Worm (Caenorhabditis elegans) whole organism, young adult: ENCODE results near the gene srbc-21.
A peak's percentile ranks its signal among the peaks of the same experiment; 100 is the strongest.

Experiments used
- B0336.3 ChIP-seq: fragments of 200-800 bp; sonication (Bioruptor generic); IDR thresholded peaks from 2 replicates; pipeline ENCODE4 v1.3.6; 2022; ENCODE audit warnings: missing genetic modification characterization, missing compliant biosample characterization
- C06A6.2 ChIP-seq: fragments of 200-800 bp; sonication (Bioruptor generic); conservative IDR thresholded peaks from 2 replicates; pipeline ENCODE4 v1.3.6; 2022; ENCODE audit warnings: missing genetic modification characterization, missing compliant biosample characterization
- D2030.7 ChIP-seq: fragments of 200-800 bp; sonication (Bioruptor generic); IDR thresholded peaks from 2 replicates; pipeline ENCODE4 v1.3.6; 2022; ENCODE audit warnings: missing genetic modification reagents, missing genetic modification characterization, missing compliant biosample characterization
- F22D6.2 ChIP-seq: sonication (generic microtip); optimal IDR thresholded peaks from 2 replicates; lab custom pipeline; 2016; ENCODE audit warnings: mild to moderate bottlenecking, missing genetic modification characterization, missing compliant biosample characterization
- F23B12.7 ChIP-seq: sonication (generic microtip); optimal IDR thresholded peaks from 2 replicates; lab custom pipeline; 2017; ENCODE audit warnings: missing genetic modification characterization, mild to moderate bottlenecking, missing compliant biosample characterization, antibody characterized with exemption, moderate library complexity; ENCODE audit not compliant: insufficient read depth
- F33H1.4 ChIP-seq: fragments of 200-800 bp; sonication (Bioruptor generic); IDR thresholded peaks from 2 replicates; pipeline ENCODE4 v1.3.6; 2022; ENCODE audit warnings: missing genetic modification reagents, missing genetic modification characterization, missing compliant biosample characterization
- F37B4.10 ChIP-seq: fragments of 200-800 bp; sonication (Bioruptor generic); IDR thresholded peaks from 2 replicates; pipeline ENCODE4 v1.3.6; 2022; ENCODE audit warnings: missing genetic modification characterization, missing compliant biosample characterization
- F39B2.1 ChIP-seq: fragments of 200-800 bp; sonication (Bioruptor generic); IDR thresholded peaks from 2 replicates; pipeline ENCODE4 v1.3.6; 2022; ENCODE audit warnings: missing genetic modification reagents, missing genetic modification characterization, missing compliant biosample characterization
- F57A8.1 ChIP-seq: fragments of 200-800 bp; sonication (Bioruptor generic); optimal IDR thresholded peaks from 2 replicates; lab custom pipeline; 2018; ENCODE audit warnings: mild to moderate bottlenecking, missing genetic modification characterization, moderate library complexity, missing compliant biosample characterization
- K11D2.4 ChIP-seq: fragments of 200-800 bp; sonication (Bioruptor generic); IDR thresholded peaks from 2 replicates; pipeline ENCODE4 v1.3.6; 2022; ENCODE audit warnings: missing genetic modification reagents, missing genetic modification characterization, missing compliant biosample characterization
- Y95B8A.8 ChIP-seq: fragments of 200-800 bp; sonication (Bioruptor generic); IDR thresholded peaks from 2 replicates; pipeline ENCODE4 v1.3.6; 2022; ENCODE audit warnings: missing genetic modification reagents, missing genetic modification characterization, missing compliant biosample characterization
- ZK185.1 ChIP-seq: sonication (generic microtip); optimal IDR thresholded peaks from 2 replicates; lab custom pipeline; 2016; ENCODE audit warnings: mild to moderate bottlenecking, missing genetic modification characterization, missing compliant biosample characterization; ENCODE audit not compliant: poor library complexity, severe bottlenecking
- akir-1 ChIP-seq: fragments of 200-800 bp; sonication (Bioruptor generic); optimal IDR thresholded peaks from 2 replicates; lab custom pipeline; 2018; ENCODE audit warnings: mild to moderate bottlenecking, missing genetic modification characterization, moderate library complexity, missing compliant biosample characterization
- aptf-2 ChIP-seq: fragments of 200-800 bp; sonication (Bioruptor generic); conservative IDR thresholded peaks from 2 replicates; pipeline ENCODE4 v1.3.6; 2022; ENCODE audit warnings: missing genetic modification reagents, missing genetic modification characterization, missing compliant biosample characterization
- bed-1 ChIP-seq: fragments of 200-800 bp; sonication (Bioruptor generic); IDR thresholded peaks from 2 replicates; pipeline ENCODE4 v1.3.6; 2022; ENCODE audit warnings: missing genetic modification reagents, missing genetic modification characterization, missing compliant biosample characterization
- bed-2 ChIP-seq: fragments of 200-800 bp; sonication (Bioruptor generic); IDR thresholded peaks from 2 replicates; pipeline ENCODE4 v1.3.6; 2022; ENCODE audit warnings: missing genetic modification reagents, missing genetic modification characterization, missing compliant biosample characterization
- cebp-2 ChIP-seq: fragments of 200-800 bp; sonication (Bioruptor generic); IDR thresholded peaks from 2 replicates; pipeline ENCODE4 v1.3.6; 2022; ENCODE audit warnings: missing genetic modification characterization, missing compliant biosample characterization
- ceh-27 ChIP-seq: fragments of 200-800 bp; sonication (Bioruptor generic); optimal IDR thresholded peaks from 2 replicates; lab custom pipeline; 2018; ENCODE audit warnings: mild to moderate bottlenecking, missing genetic modification characterization, moderate library complexity, missing compliant biosample characterization
- ceh-91 ChIP-seq: fragments of 200-800 bp; sonication (Bioruptor generic); IDR thresholded peaks from 2 replicates; pipeline ENCODE4 v1.3.6; 2022; ENCODE audit warnings: missing genetic modification reagents, missing genetic modification characterization, missing compliant biosample characterization
- chd-7 ChIP-seq: sonication (generic microtip); optimal IDR thresholded peaks from 2 replicates; lab custom pipeline; 2016; ENCODE audit warnings: mild to moderate bottlenecking, missing genetic modification characterization, moderate library complexity, missing compliant biosample characterization
- die-1 ChIP-seq: sonication (generic microtip); optimal IDR thresholded peaks from 2 replicates; lab custom pipeline; 2016; ENCODE audit warnings: missing genotype, mild to moderate bottlenecking, missing genetic modification characterization, missing compliant biosample characterization
- dox-1 ChIP-seq: fragments of 200-800 bp; sonication (Bioruptor generic); IDR thresholded peaks from 2 replicates; pipeline ENCODE4 v1.3.6; 2022; ENCODE audit warnings: missing genetic modification reagents, missing genetic modification characterization, missing compliant biosample characterization
- dpl-1 ChIP-seq: fragments of 150-350 bp; optimal IDR thresholded peaks from 2 replicates; lab custom pipeline; 2014; ENCODE audit warnings: missing biosample characterization, missing genetic modification reagents, missing genetic modification characterization
- hmg-20 ChIP-seq: fragments of 200-800 bp; sonication (Bioruptor generic); IDR thresholded peaks from 2 replicates; pipeline ENCODE4 v1.3.6; 2022; ENCODE audit warnings: missing genetic modification reagents, missing genetic modification characterization, missing compliant biosample characterization
- lin-35 ChIP-seq, 3 experiments: fragments of 150-350 bp in 2 of 3; sonication (generic microtip) in 1 of 3; optimal IDR thresholded peaks; 2 replicates each; lab custom pipeline; 2014 to 2018; ENCODE audit warnings: missing biosample characterization in 3 of 3, missing genetic modification characterization in 3 of 3, missing genetic modification reagents in 3 of 3
- lin-54 ChIP-seq: fragments of 200-800 bp; sonication (Bioruptor generic); optimal IDR thresholded peaks from 2 replicates; lab custom pipeline; 2018; ENCODE audit warnings: mild to moderate bottlenecking, missing genetic modification characterization, missing compliant biosample characterization
- lsy-27 ChIP-seq: sonication (generic microtip); optimal IDR thresholded peaks from 2 replicates; lab custom pipeline; 2017; ENCODE audit warnings: missing genetic modification characterization, mild to moderate bottlenecking, missing compliant biosample characterization, antibody characterized with exemption, missing genotype, borderline replicate concordance; ENCODE audit not compliant: insufficient read depth
- madf-3 ChIP-seq: fragments of 200-800 bp; sonication (Bioruptor generic); IDR thresholded peaks from 2 replicates; pipeline ENCODE4 v1.3.6; 2022; ENCODE audit warnings: missing genetic modification reagents, missing genetic modification characterization, missing compliant biosample characterization
- madf-6 ChIP-seq: fragments of 200-800 bp; sonication (Bioruptor generic); IDR thresholded peaks from 2 replicates; pipeline ENCODE4 v1.3.6; 2022; ENCODE audit warnings: missing genetic modification reagents, missing genetic modification characterization, missing compliant biosample characterization
- madf-8 ChIP-seq: fragments of 200-800 bp; sonication (Bioruptor generic); conservative IDR thresholded peaks from 2 replicates; pipeline ENCODE4 v1.3.6; 2022; ENCODE audit warnings: missing genetic modification reagents, missing genetic modification characterization, missing compliant biosample characterization
- mel-28 ChIP-seq: sonication (generic microtip); optimal IDR thresholded peaks from 2 replicates; lab custom pipeline; 2016; ENCODE audit warnings: borderline replicate concordance, mild to moderate bottlenecking, missing genetic modification characterization, missing compliant biosample characterization
- nhr-27 ChIP-seq: fragments of 200-800 bp; sonication (Bioruptor generic); optimal IDR thresholded peaks from 2 replicates; lab custom pipeline; 2018; ENCODE audit warnings: mild to moderate bottlenecking, missing genetic modification characterization, moderate library complexity, missing compliant biosample characterization
- nhr-80 ChIP-seq: sonication (generic microtip); optimal IDR thresholded peaks from 2 replicates; lab custom pipeline; 2016; ENCODE audit warnings: missing genetic modification characterization, missing compliant biosample characterization
- nhr-90 ChIP-seq: sonication (generic microtip); optimal IDR thresholded peaks from 2 replicates; lab custom pipeline; 2016; ENCODE audit warnings: missing genotype, mild to moderate bottlenecking, missing genetic modification characterization, missing compliant biosample characterization
- pbrm-1 ChIP-seq: fragments of 200-800 bp; sonication (Bioruptor generic); IDR thresholded peaks from 2 replicates; pipeline ENCODE4 v1.3.6; 2022; ENCODE audit warnings: missing genetic modification reagents, missing genetic modification characterization, missing compliant biosample characterization
- pha-4 ChIP-seq: fragments of 150-350 bp; sonication (generic microtip); optimal IDR thresholded peaks from 2 replicates; lab custom pipeline; 2014; ENCODE audit warnings: missing biosample characterization, missing genetic modification reagents, missing genetic modification characterization
- rcor-1 ChIP-seq: fragments of 200-800 bp; sonication (Bioruptor generic); IDR thresholded peaks from 2 replicates; pipeline ENCODE4 v1.3.6; 2022; ENCODE audit warnings: missing genetic modification reagents, missing genetic modification characterization, missing compliant biosample characterization
- rec-8 ChIP-seq, 2 experiments: sonication (generic microtip); optimal IDR thresholded peaks; 2 replicates each; lab custom pipeline; 2016; ENCODE audit warnings: mild to moderate bottlenecking in 2 of 2, missing genetic modification characterization in 2 of 2, missing genetic modification reagents in 2 of 2, missing genotype in 2 of 2, missing biosample characterization in 1 of 2, missing compliant biosample characterization in 1 of 2, moderate library complexity in 1 of 2
- repo-1 ChIP-seq: sonication (generic microtip); optimal IDR thresholded peaks from 2 replicates; lab custom pipeline; 2017; ENCODE audit warnings: mild to moderate bottlenecking, missing genetic modification characterization, missing compliant biosample characterization
- snpc-3.4 ChIP-seq: sonication (generic microtip); optimal IDR thresholded peaks from 2 replicates; lab custom pipeline; 2017; ENCODE audit warnings: missing genetic modification characterization, mild to moderate bottlenecking, missing compliant biosample characterization, antibody characterized with exemption, moderate library complexity, missing genotype, missing genetic modification reagents
- snpc-4 ChIP-seq, 5 experiments: fragments of 150-350 bp in 1 of 5; sonication (generic microtip) in 4 of 5; optimal IDR thresholded peaks; 2 replicates each; lab custom pipeline; 2014 to 2018; ENCODE audit warnings: missing genetic modification characterization in 5 of 5, missing biosample characterization in 3 of 5, antibody characterized with exemption in 2 of 5, mild to moderate bottlenecking in 2 of 5, missing compliant biosample characterization in 2 of 5, missing genotype in 2 of 5, moderate library complexity in 2 of 5, missing genetic modification reagents in 1 of 5
- tlf-1 ChIP-seq: fragments of 200-800 bp; sonication (Bioruptor generic); optimal IDR thresholded peaks from 2 replicates; lab custom pipeline; 2018; ENCODE audit warnings: mild to moderate bottlenecking, missing genetic modification characterization, missing compliant biosample characterization
- unc-130 ChIP-seq: sonication (generic microtip); optimal IDR thresholded peaks from 2 replicates; lab custom pipeline; 2016; ENCODE audit warnings: missing genetic modification reagents, missing genetic modification characterization, missing compliant biosample characterization
- xnd-1 ChIP-seq: sonication (generic microtip); optimal IDR thresholded peaks from 2 replicates; lab custom pipeline; 2016; ENCODE audit warnings: missing genotype, missing genetic modification reagents, missing genetic modification characterization, missing compliant biosample characterization
- ztf-18 ChIP-seq: sonication (generic microtip); optimal IDR thresholded peaks from 2 replicates; lab custom pipeline; 2016; ENCODE audit warnings: missing genotype, mild to moderate bottlenecking, missing genetic modification characterization, missing compliant biosample characterization
- ztf-28 ChIP-seq: fragments of 200-800 bp; sonication (Bioruptor generic); IDR thresholded peaks from 2 replicates; pipeline ENCODE4 v1.3.6; 2022; ENCODE audit warnings: missing genetic modification reagents, missing genetic modification characterization, missing compliant biosample characterization

The srbc-21 gene

ce11 chrV:2126996-2127585, 28.2 kb upstream of the srbc-21 start, which contains the start of gene ldp-1 (continued):
- TF ChIP-seq lin-35 (GFP tag; optimal IDR thresholded peaks at IDR 0.05; lab: Kevin White, UChicago) (peak; percentile 10 to 81 (median 34)), lin-54 (GFP tag; lab: Kevin White, UChicago) (peak; percentile 79), snpc-4 (GFP tag; optimal IDR thresholded peaks at IDR 0.05; lab: Kevin White, UChicago) (no peak), snpc-4 (tag; optimal IDR thresholded peaks at IDR 0.05; lab: Kevin White, UChicago) (peak in 3 of 4 experiments; percentile 16 to 28 (median 26)), F37B4.10 (GFP tag; lab: Robert Waterston, UW) (no peak), ztf-28 (GFP tag; lab: Robert Waterston, UW) (no peak), F23B12.7 (tag; lab: Kevin White, UChicago) (no peak), pbrm-1 (GFP tag; lab: Robert Waterston, UW) (0 out of 2 replicates have a peak, but pooled peaks have one; percentile 32), madf-8 (GFP tag; lab: Robert Waterston, UW) (peak; percentile 16; the same call in 1 of the 2 replicates), F57A8.1 (GFP tag; lab: Kevin White, UChicago) (no peak), die-1 (tag; lab: Kevin White, UChicago) (no peak), Y95B8A.8 (no peak), rec-8 (tag; optimal IDR thresholded peaks at IDR 0.05; lab: Kevin White, UChicago) (peak in 1 of 2 experiments; percentile 2), bed-2 (GFP tag; lab: Robert Waterston, UW) (no peak), D2030.7 (GFP tag; lab: Robert Waterston, UW) (peak; percentile 20; the same call in 1 of the 2 replicates), rcor-1 (GFP tag; lab: Robert Waterston, UW) (peak; percentile 46; the same call in 1 of the 2 replicates), F39B2.1 (GFP tag; lab: Robert Waterston, UW) (no peak), cebp-2 (GFP tag; lab: Robert Waterston, UW) (no peak), ceh-27 (GFP tag; lab: Kevin White, UChicago) (peak; percentile 47), bed-1 (GFP tag; lab: Robert Waterston, UW) (0 out of 2 replicates have a peak, but pooled peaks have one; percentile 32), B0336.3 (0 out of 2 replicates have a peak, but pooled peaks have one; percentile 39), madf-6 (GFP tag; lab: Robert Waterston, UW) (peak; percentile 66), ztf-18 (tag; lab: Kevin White, UChicago) (no peak), chd-7 (tag; lab: Kevin White, UChicago) (no peak), snpc-3.4 (tag; lab: Kevin White, UChicago) (no peak), nhr-80 (tag; lab: Kevin White, UChicago) (no peak), C06A6.2 (GFP tag; lab: Robert Waterston, UW) (no peak), ceh-91 (GFP tag; lab: Robert Waterston, UW) (peak; percentile 45; the same call in 1 of the 2 replicates), mel-28 (tag; lab: Kevin White, UChicago) (no peak), repo-1 (tag; lab: Kevin White, UChicago) (no peak), F22D6.2 (peak; percentile 60), dox-1 (GFP tag; lab: Robert Waterston, UW) (peak; percentile 43; the same call in 1 of the 2 replicates), unc-130 (GFP tag; lab: Kevin White, UChicago) (peak; percentile 76), F33H1.4 (GFP tag; lab: Robert Waterston, UW) (peak; percentile 27), nhr-27 (tag; lab: Kevin White, UChicago) (no peak), lsy-27 (tag; lab: Kevin White, UChicago) (no peak), pha-4 (tag; lab: Kevin White, UChicago) (no peak), K11D2.4 (GFP tag; lab: Robert Waterston, UW) (0 out of 2 replicates have a peak, but pooled peaks have one; percentile 46), ZK185.1 (peak; percentile 85), madf-3 (GFP tag; lab: Robert Waterston, UW) (no peak), xnd-1 (tag; lab: Kevin White, UChicago) (peak; percentile 8), akir-1 (no peak), tlf-1 (GFP tag; lab: Kevin White, UChicago) (no peak), aptf-2 (GFP tag; lab: Robert Waterston, UW) (0 out of 2 replicates have a peak, but pooled peaks have one; percentile 58), nhr-90 (no peak), dpl-1 (GFP tag; lab: Kevin White, UChicago) (peak; percentile 73), hmg-20 (no peak)
